Fruit fly (Drosophila melanogaster): ENCODE results near the gene CG44098.

Gene CG44098

DNA sequence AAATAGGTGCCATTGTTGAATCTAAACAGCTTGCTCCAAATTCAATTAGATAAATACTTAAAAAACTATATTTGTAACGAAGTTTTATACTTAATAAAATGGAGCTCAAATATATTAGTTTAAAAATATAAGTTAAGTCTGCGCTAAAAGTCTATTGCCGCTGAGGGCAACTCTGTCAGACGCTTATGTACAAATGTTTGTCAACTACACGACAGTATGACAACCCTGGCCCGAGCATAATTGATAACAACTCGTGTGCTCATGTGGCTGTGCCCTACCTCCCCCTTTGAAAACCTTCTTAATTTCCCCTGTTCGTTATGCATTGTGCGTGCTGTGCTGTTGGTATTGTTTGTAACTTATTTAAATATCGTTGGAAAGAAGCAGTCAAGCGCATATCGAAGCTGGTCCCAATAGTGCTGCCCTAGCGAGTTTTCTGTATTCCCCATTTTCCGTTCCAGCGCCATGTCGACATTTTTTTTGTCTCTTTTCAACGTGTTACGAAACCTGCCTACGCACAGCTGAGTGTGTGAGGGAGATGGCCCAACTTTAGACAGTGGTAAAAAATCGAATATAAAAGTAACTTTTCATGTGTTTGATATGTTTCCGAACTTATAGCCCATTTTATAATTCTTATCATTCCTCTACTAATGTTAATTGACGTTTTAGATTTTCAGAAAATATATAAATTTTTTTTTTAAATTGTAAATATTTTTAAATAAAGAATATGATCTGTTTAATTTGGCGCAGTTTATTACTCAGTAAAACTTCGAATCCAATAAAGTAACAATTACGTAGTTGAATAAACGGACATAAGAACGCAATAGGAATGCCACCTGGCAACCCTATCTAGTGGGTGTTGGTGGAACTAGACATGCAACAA is 32.1 kb upstream of the CG44098 start (continued):
- no peak for TF ChIP-seq toy (GFP tag; IDR thresholded peaks at IDR 0.05)
- no peak for TF ChIP-seq ERR (GFP tag; optimal IDR thresholded peaks at IDR 0.05)
- peak; percentile 78 for TF ChIP-seq PHDP (tag; optimal IDR thresholded peaks at IDR 0.05)
- peak; percentile 71 for TF ChIP-seq CG10267 (tag; optimal IDR thresholded peaks at IDR 0.05)
- no peak for TF ChIP-seq danr (GFP tag; IDR thresholded peaks at IDR 0.05)
- TF ChIP-seq CG11696 (GFP tag; IDR thresholded peaks at IDR 0.05) = 0 out of 2 replicates have a peak, but pooled peaks have one; percentile 28
- TF ChIP-seq HLHmδ (GFP tag; optimal IDR thresholded peaks at IDR 0.05) = no peak
- peak; percentile 50 for TF ChIP-seq CG3407 (GFP tag; optimal IDR thresholded peaks at IDR 0.05)
- 0 out of 2 replicates have a peak, but pooled peaks have one; percentile 41 for TF ChIP-seq Awh (GFP tag; IDR thresholded peaks at IDR 0.05)
- TF ChIP-seq CG7987 (GFP tag; optimal IDR thresholded peaks at IDR 0.05) = peak; percentile 28
- peak; percentile 57 for TF ChIP-seq Nf-YC (tag; optimal IDR thresholded peaks at IDR 0.05)
- TF ChIP-seq lbe (GFP tag; optimal IDR thresholded peaks at IDR 0.05) = no peak
- no peak for TF ChIP-seq pzg (GFP tag; optimal IDR thresholded peaks at IDR 0.05)
- TF ChIP-seq CG2129 (GFP tag; IDR thresholded peaks at IDR 0.05; ENCODE audit: partially characterized antibody) = no peak
- peak; percentile 27 for TF ChIP-seq ab (GFP tag; optimal IDR thresholded peaks at IDR 0.05)
- no peak for TF ChIP-seq sug (tag; optimal IDR thresholded peaks at IDR 0.05)
- TF ChIP-seq chn (GFP tag; optimal IDR thresholded peaks at IDR 0.05) = peak; percentile 54
- no peak for TF ChIP-seq Vsx1 (GFP tag; optimal IDR thresholded peaks at IDR 0.05)
- peak; percentile 82 for TF ChIP-seq unpg (GFP tag; optimal IDR thresholded peaks at IDR 0.05)
- peak; percentile 29; the same call in 1 of the 2 replicates for TF ChIP-seq ranshi (GFP tag; IDR thresholded peaks at IDR 0.05)
- peak; percentile 56 for TF ChIP-seq Nf-YB (GFP tag; optimal IDR thresholded peaks at IDR 0.05)
- no peak for TF ChIP-seq maf-S (GFP tag; optimal IDR thresholded peaks at IDR 0.05)
- TF ChIP-seq tio (GFP tag; optimal IDR thresholded peaks at IDR 0.05) = peak; percentile 26
- TF ChIP-seq CG13424 (tag; optimal IDR thresholded peaks at IDR 0.05) = peak; percentile 87
- no peak for TF ChIP-seq sima (GFP tag; optimal IDR thresholded peaks at IDR 0.05)
- TF ChIP-seq Optix (GFP tag; IDR thresholded peaks at IDR 0.05) = no peak
- peak; percentile 45 for TF ChIP-seq CG10147 (GFP tag; optimal IDR thresholded peaks at IDR 0.05)
- no peak for TF ChIP-seq hbn (GFP tag; IDR thresholded peaks at IDR 0.05; ENCODE audit: partially characterized antibody)
- TF ChIP-seq pnt (GFP tag; optimal IDR thresholded peaks at IDR 0.05) = no peak
- peak; percentile 39 for TF ChIP-seq CG10462 (GFP tag; optimal IDR thresholded peaks at IDR 0.05)
- peak; percentile 28 for TF ChIP-seq CG17568 (GFP tag; optimal IDR thresholded peaks at IDR 0.05)
- TF ChIP-seq CG6813 (GFP tag; optimal IDR thresholded peaks at IDR 0.05) = peak; percentile 62
- no peak for TF ChIP-seq Dip3 (GFP tag; optimal IDR thresholded peaks at IDR 0.05)
- TF ChIP-seq CG3847 (GFP tag; IDR thresholded peaks at IDR 0.05) = no peak
- no peak for TF ChIP-seq CG1832 (GFP tag; optimal IDR thresholded peaks at IDR 0.05)
- TF ChIP-seq ap (GFP tag; IDR thresholded peaks at IDR 0.05) = peak; percentile 49; the same call in 1 of the 2 replicates
- TF ChIP-seq Fer1 (GFP tag; optimal IDR thresholded peaks at IDR 0.05) = peak; percentile 68
- TF ChIP-seq Ada2b (GFP tag; IDR thresholded peaks at IDR 0.05) = peak; percentile 66
- peak; percentile 71 for TF ChIP-seq CG8924 (tag; optimal IDR thresholded peaks at IDR 0.05)
- TF ChIP-seq hkb (optimal IDR thresholded peaks at IDR 0.05) = no peak
- TF ChIP-seq hkb (GFP tag; IDR thresholded peaks at IDR 0.05) = peak; percentile 65
- peak; percentile 69 for TF ChIP-seq CG15601 (tag; optimal IDR thresholded peaks at IDR 0.05)
- TF ChIP-seq CG7839 (tag; optimal IDR thresholded peaks at IDR 0.05) = peak; percentile 83
- TF ChIP-seq Chrac-16 (GFP tag; optimal IDR thresholded peaks at IDR 0.05) = peak; percentile 48
- peak; percentile 46 for TF ChIP-seq Fer2 (tag; optimal IDR thresholded peaks at IDR 0.05)
- TF ChIP-seq CG3163 (GFP tag; optimal IDR thresholded peaks at IDR 0.05) = no peak
- TF ChIP-seq Sox100B (GFP tag; optimal IDR thresholded peaks at IDR 0.05) = peak; percentile 77
- no peak for TF ChIP-seq D (optimal IDR thresholded peaks at IDR 0.05)
- peak; percentile 55 for TF ChIP-seq D (GFP tag; optimal IDR thresholded peaks at IDR 0.05)
